Worm (Caenorhabditis elegans): ENCODE data around the gene C09G4.4.
A peak's percentile ranks its signal among the peaks of the same experiment; 100 is the strongest.

Gene C09G4.4

ce11 chrIV:8527598-8528012, 14.8 kb downstream of the C09G4.4 start:
- TF ChIP-seq lin-13 (tag; optimal IDR thresholded peaks at IDR 0.05) (no peak), unc-120 (tag; optimal IDR thresholded peaks at IDR 0.05; ENCODE audit: poor library complexity, severe bottlenecking) (peak; percentile 22), unc-62 (GFP tag; optimal IDR thresholded peaks at IDR 0.05) (peak; percentile 35), flh-1 (GFP tag; optimal IDR thresholded peaks at IDR 0.05) (no peak), elt-3 (tag; optimal IDR thresholded peaks at IDR 0.05) (peak; percentile 69), ceh-83 (GFP tag; optimal IDR thresholded peaks at IDR 0.05) (no peak), lin-32 (GFP tag; optimal IDR thresholded peaks at IDR 0.05) (no peak)

- TF ChIP-seq sptf-1 (tag; optimal IDR thresholded peaks at IDR 0.05) (no peak), cnd-1 (tag; optimal IDR thresholded peaks at IDR 0.05) (no peak), drap-1 (GFP tag; optimal IDR thresholded peaks at IDR 0.05) (no peak), ceh-43 (GFP tag; optimal IDR thresholded peaks at IDR 0.05) (no peak), ztf-11 (tag; optimal IDR thresholded peaks at IDR 0.05) (no peak), M03D4.4 (tag; optimal IDR thresholded peaks at IDR 0.05) (no peak), mab-5 (tag; optimal IDR thresholded peaks at IDR 0.05) (no peak), blmp-1 (tag; optimal IDR thresholded peaks at IDR 0.05) (no peak), elt-1 (tag; optimal IDR thresholded peaks at IDR 0.05; ENCODE audit: borderline replicate concordance, insufficient read depth) (no peak), tbx-8 (GFP tag; optimal IDR thresholded peaks at IDR 0.05) (no peak), pha-4 (tag; optimal IDR thresholded peaks at IDR 0.05) (no peak)
Observed at ce11 chrIV:8528345-8528744, 15.6 kb downstream of the C09G4.4 start.

ce11 chrIV:8529039-8529438, 16.3 kb downstream of the C09G4.4 start:
- TF ChIP-seq zip-8 (tag; optimal IDR thresholded peaks at IDR 0.05) (no peak), nhr-28 (tag; optimal IDR thresholded peaks at IDR 0.05) (no peak), unc-62 (GFP tag; optimal IDR thresholded peaks at IDR 0.05) (no peak), elt-3 (tag; optimal IDR thresholded peaks at IDR 0.05) (no peak), lin-13 (tag; optimal IDR thresholded peaks at IDR 0.05) (no peak), mep-1 (tag; optimal IDR thresholded peaks at IDR 0.05) (no peak), pha-4 (tag; optimal IDR thresholded peaks at IDR 0.05) (no peak), drap-1 (GFP tag; optimal IDR thresholded peaks at IDR 0.05) (no peak), hlh-1 (tag; optimal IDR thresholded peaks at IDR 0.05) (no peak), elt-1 (tag; optimal IDR thresholded peaks at IDR 0.05; ENCODE audit: borderline replicate concordance, insufficient read depth) (no peak)

- peak; percentile 61 for TF ChIP-seq blmp-1 (tag; optimal IDR thresholded peaks at IDR 0.05)
- TF ChIP-seq elt-3 (tag; optimal IDR thresholded peaks at IDR 0.05) = peak; percentile 84
- TF ChIP-seq ceh-39 (tag; optimal IDR thresholded peaks at IDR 0.05) = no peak
Observed at ce11 chrIV:8530042-8531027, 17.6 kb downstream of the C09G4.4 start.

ce11 chrIV:8532024-8532423, 19.2 kb downstream of the C09G4.4 start:
- TF ChIP-seq hlh-1 (tag; optimal IDR thresholded peaks at IDR 0.05) = no peak
- no peak for TF ChIP-seq blmp-1 (tag; optimal IDR thresholded peaks at IDR 0.05)
- TF ChIP-seq ces-1 (GFP tag; optimal IDR thresholded peaks at IDR 0.05) = no peak
- TF ChIP-seq lin-13 (tag; optimal IDR thresholded peaks at IDR 0.05) = no peak

- TF ChIP-seq sptf-1 (tag; optimal IDR thresholded peaks at IDR 0.05) (no peak), ztf-11 (tag; optimal IDR thresholded peaks at IDR 0.05) (no peak), drap-1 (GFP tag; optimal IDR thresholded peaks at IDR 0.05) (no peak), elt-3 (tag; optimal IDR thresholded peaks at IDR 0.05) (no peak), flh-1 (GFP tag; optimal IDR thresholded peaks at IDR 0.05) (no peak), snpc-4 (tag; optimal IDR thresholded peaks at IDR 0.05) (no peak), mab-5 (tag; optimal IDR thresholded peaks at IDR 0.05) (no peak), pha-4 (tag; optimal IDR thresholded peaks at IDR 0.05) (no peak), ceh-83 (GFP tag; optimal IDR thresholded peaks at IDR 0.05) (no peak), unc-39 (tag; optimal IDR thresholded peaks at IDR 0.05) (no peak), lsy-2 (tag; optimal IDR thresholded peaks at IDR 0.05) (no peak), ceh-39 (tag; optimal IDR thresholded peaks at IDR 0.05) (no peak), hlh-1 (tag; optimal IDR thresholded peaks at IDR 0.05) (no peak), nhr-28 (tag; optimal IDR thresholded peaks at IDR 0.05) (no peak), nhr-76 (tag; optimal IDR thresholded peaks at IDR 0.05) (no peak), lin-13 (tag; optimal IDR thresholded peaks at IDR 0.05) (no peak), lin-32 (GFP tag; optimal IDR thresholded peaks at IDR 0.05) (no peak)
Observed at ce11 chrIV:8532796-8533195, 20.0 kb downstream of the C09G4.4 start.
